Worm (Caenorhabditis elegans): ENCODE results near the gene zig-4.

The zig-4 gene

ce11 chrX:7925134-7925533 is at the start of gene zig-4:
Gene zig-4 (plus strand): TSS chrX:7925434.
- TF ChIP-seq dao-5 (tag; optimal IDR thresholded peaks at IDR 0.05) (no peak), him-1 (tag; optimal IDR thresholded peaks at IDR 0.05) (no peak), W03F9.2 (tag; optimal IDR thresholded peaks at IDR 0.05) (no peak)

DNA sequence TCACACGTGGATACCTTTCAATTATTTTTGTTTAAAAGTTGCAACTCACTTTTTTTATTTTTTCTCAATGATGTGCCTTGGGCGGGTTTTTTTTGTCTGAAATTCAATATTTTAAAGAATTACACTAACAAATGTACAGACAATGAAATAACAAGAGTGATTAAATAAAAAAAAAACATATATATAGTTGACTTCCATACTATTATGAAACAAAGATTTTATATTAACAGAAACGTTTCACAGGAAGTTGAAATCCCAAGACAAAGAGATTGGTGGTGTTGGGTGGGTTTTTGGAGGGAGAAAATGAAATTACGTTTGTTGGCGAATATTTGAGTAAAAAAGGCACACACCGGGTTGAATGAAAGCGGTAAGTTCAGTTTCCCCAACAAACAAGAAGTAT is 49.4 kb upstream of the zig-4 start, which contains the start of gene cca-1:
Gene cca-1 (minus strand): TSS at position 101 of the 400 bp plus-strand sequence.
- no peak for TF ChIP-seq W03F9.2 (tag; optimal IDR thresholded peaks at IDR 0.05)
- TF ChIP-seq dao-5 (tag; optimal IDR thresholded peaks at IDR 0.05): no peak
- no peak for TF ChIP-seq him-1 (tag; optimal IDR thresholded peaks at IDR 0.05)

DNA sequence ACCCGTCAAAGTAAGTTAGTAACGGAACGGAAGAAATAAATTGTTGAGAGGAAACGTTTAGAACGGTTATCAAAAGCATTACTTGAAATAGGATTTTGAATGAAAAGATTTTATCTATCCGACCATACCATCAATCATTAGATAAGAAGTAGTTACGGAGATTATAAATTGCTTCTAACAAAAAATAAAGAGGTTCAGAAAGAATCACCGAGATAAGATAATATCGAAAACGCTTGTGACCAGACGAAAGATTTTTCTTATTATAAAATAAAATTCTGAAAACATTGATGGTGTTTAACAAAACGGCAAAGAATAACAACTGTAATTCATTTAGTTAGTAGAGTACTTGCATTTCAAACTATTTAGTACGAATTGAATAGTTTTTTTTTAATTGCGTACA is 44.4 kb upstream of the zig-4 start, which contains the start of gene C39D10.8:
Gene C39D10.8 (minus strand): TSS at position 101 of the 400 bp plus-strand sequence.
- TF ChIP-seq him-1 (tag; optimal IDR thresholded peaks at IDR 0.05) (no peak), dao-5 (tag; optimal IDR thresholded peaks at IDR 0.05) (no peak)

ce11 chrX:7881307-7881706 is 43.9 kb upstream of the zig-4 start:
- TF ChIP-seq W03F9.2 (tag; optimal IDR thresholded peaks at IDR 0.05) (no peak), dao-5 (tag; optimal IDR thresholded peaks at IDR 0.05) (no peak), him-1 (tag; optimal IDR thresholded peaks at IDR 0.05) (no peak)

ce11 chrX:7883994-7884393 is 41.2 kb upstream of the zig-4 start, which contains the start of gene pcyt-2.2:
Gene pcyt-2.2 (plus strand): TSS chrX:7884294.
- TF ChIP-seq W03F9.2 (tag; optimal IDR thresholded peaks at IDR 0.05) (no peak), dao-5 (tag; optimal IDR thresholded peaks at IDR 0.05) (no peak), him-1 (tag; optimal IDR thresholded peaks at IDR 0.05) (no peak)

DNA sequence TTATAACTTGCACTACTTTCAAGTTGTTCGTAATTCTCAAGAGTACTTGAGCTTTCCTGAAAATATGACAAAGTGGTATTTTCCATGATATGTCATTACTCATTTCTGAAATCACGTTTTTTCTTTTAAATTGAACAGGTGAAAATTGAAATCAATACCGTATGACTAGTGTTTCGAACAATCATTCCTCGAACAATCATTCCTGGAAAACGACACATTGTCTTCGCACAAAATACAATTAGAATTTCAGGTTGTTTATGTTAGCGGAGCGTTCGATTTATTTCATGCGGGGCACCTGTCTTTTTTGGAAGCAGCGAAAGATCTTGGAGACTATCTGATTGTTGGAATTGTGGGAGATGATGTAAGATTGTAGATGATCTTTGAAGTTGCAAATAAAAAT is 39.0 kb upstream of the zig-4 start:
- TF ChIP-seq dao-5 (tag; optimal IDR thresholded peaks at IDR 0.05) (no peak), W03F9.2 (tag; optimal IDR thresholded peaks at IDR 0.05) (no peak)

DNA sequence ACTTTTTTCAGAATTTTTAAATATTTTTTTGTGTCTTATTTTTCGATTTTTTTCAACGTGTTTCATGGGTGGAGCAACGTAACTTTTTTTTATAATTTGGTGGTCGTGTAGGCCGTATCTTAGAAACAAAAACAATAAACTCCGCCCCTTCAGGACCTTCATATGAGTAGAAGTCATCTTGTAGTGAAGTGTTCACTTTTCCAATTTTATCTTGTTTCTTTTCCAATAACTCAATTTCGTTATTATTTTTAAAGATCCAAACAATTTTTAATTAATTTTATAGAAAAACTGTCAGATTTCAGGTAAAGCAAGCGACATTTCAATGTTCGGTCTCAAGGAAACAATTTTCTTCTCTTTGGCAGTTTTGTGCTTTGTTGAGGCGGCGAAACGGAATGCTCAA is 36.3 kb upstream of the zig-4 start, which contains the start of gene C39D10.2:
Gene C39D10.2 (plus strand): TSS at position 301 of the 400 bp plus-strand sequence.
- TF ChIP-seq dao-5 (tag; optimal IDR thresholded peaks at IDR 0.05): no peak

- TF ChIP-seq dao-5 (tag; optimal IDR thresholded peaks at IDR 0.05) (no peak), him-1 (tag; optimal IDR thresholded peaks at IDR 0.05) (no peak), W03F9.2 (tag; optimal IDR thresholded peaks at IDR 0.05) (no peak)
These were observed 32.9 kb upstream of the zig-4 start, which contains the start of gene C39D10.5 for ce11 chrX:7892296-7892695. Gene C39D10.5 (minus strand): TSS chrX:7892396.

- no peak for TF ChIP-seq him-1 (tag; optimal IDR thresholded peaks at IDR 0.05)
- TF ChIP-seq W03F9.2 (tag; optimal IDR thresholded peaks at IDR 0.05): no peak
- TF ChIP-seq dao-5 (tag; optimal IDR thresholded peaks at IDR 0.05): no peak
These were observed 27.5 kb upstream of the zig-4 start, which contains the start of gene latd-1 for ce11 chrX:7897690-7898089. Gene latd-1 (minus strand): TSS chrX:7897790.

DNA sequence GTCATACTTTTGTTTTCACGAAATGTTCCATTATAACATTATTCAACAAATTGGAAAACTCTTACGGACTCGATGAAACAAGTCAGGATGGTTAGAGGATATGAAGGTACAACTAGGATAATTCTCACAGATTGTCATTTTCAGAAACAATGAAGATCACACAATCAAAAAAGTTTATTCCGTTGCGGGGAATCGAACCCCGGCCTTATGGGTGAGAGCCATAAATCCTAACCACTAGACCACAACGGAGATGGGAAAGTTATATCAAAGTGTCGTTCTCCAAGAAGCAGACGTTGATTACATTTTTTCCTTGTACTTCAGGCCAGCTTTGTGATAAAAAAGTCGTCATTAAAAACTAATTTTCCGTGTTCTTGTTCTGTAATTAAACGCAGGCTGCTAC is 27.1 kb upstream of the zig-4 start:
- TF ChIP-seq W03F9.2 (tag; optimal IDR thresholded peaks at IDR 0.05) (peak; percentile 5), dao-5 (tag; optimal IDR thresholded peaks at IDR 0.05) (no peak)

DNA sequence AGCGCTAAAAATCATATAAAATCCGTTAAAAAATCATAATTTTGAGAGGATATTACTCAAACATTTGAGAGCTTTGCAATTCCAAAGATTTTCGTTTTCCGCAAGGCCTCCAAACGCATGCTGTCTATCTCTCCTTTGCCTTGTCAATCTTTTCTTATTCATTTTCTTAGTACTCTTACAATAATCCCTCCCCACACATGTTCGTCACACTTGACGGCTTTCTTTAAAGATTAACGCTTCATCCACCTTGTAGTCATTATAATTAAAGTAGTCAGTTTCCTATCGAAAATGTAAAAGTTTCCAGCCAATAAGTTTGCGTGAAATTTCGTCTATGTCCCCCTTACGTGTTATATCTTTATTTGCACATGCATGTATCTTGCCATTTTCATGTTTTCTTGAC is 25.1 kb upstream of the zig-4 start:
- TF ChIP-seq dao-5 (tag; optimal IDR thresholded peaks at IDR 0.05) (no peak), W03F9.2 (tag; optimal IDR thresholded peaks at IDR 0.05) (no peak), him-1 (tag; optimal IDR thresholded peaks at IDR 0.05) (no peak)

DNA sequence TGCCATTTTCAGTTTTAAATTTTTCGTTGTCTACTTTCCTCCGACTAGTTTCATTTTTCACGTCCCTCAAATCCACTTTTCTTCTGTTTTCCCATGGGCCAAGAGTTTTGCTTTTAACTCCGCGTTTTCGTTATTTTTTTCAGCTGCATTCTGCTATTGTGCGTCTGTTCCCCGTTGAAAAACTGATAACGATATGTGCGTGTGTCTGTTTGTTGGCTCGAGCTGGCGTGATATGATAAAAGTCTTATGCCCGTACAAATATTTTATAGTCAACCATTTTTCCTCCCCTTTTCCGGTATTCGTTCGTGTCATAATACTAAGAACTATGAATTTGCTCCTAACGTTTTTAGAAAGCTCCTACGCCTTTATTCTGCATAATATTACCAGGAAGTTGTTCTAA is 23.4 kb upstream of the zig-4 start:
- no peak for TF ChIP-seq W03F9.2 (tag; optimal IDR thresholded peaks at IDR 0.05)

DNA sequence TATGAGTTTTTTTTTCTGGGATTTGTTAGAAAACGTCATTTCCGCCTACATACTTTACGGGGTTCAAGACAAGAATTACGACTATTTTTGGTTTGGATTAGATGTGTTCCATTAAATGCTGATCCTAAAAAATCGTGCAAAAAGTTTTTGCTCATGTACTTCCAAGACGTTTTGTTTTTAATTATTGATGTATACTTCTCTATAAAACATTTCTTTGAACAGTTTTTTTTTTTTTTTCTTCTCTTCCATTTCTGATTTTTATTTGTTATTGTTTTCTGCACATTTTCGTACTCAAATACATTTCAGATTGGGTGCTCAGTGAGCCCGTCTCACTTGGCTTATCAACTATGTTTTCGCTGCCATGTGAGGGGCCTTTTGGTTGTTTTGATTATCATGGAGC is 22.3 kb upstream of the zig-4 start, which contains the start of gene C39D10.11:
Gene C39D10.11 (plus strand): TSS at position 301 of the 400 bp plus-strand sequence.
- TF ChIP-seq dao-5 (tag; optimal IDR thresholded peaks at IDR 0.05): no peak
- TF ChIP-seq W03F9.2 (tag; optimal IDR thresholded peaks at IDR 0.05): no peak
- TF ChIP-seq him-1 (tag; optimal IDR thresholded peaks at IDR 0.05): no peak

ce11 chrX:7906430-7907014 is 18.7 kb upstream of the zig-4 start, which contains the start of gene C39D10.1:
Gene C39D10.1 (plus strand): TSS chrX:7906964.
- TF ChIP-seq dao-5 (tag; optimal IDR thresholded peaks at IDR 0.05) (no peak), W03F9.2 (tag; optimal IDR thresholded peaks at IDR 0.05) (peak; percentile 4)

DNA sequence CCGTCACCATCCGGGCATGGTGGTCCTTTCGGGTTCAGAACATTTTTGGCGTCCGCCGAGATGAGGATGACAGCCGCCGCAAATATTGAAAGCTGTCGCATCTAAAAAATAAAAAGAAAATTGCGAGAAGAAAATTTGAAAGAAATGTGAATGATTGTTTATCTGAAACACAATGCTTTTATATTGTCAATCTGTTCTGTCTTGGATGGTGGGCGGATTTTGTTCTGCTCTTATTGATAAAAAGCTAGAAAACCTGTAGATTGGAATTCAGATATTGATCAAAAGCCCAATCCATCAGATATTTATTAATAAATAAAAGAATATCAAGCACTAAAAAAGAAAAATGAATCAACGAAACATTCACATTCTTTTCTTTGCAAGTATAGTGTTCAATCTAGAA is 11.4 kb upstream of the zig-4 start, which contains the start of gene C39D10.7:
Gene C39D10.7 (minus strand): TSS at position 101 of the 400 bp plus-strand sequence.
- TF ChIP-seq W03F9.2 (tag; optimal IDR thresholded peaks at IDR 0.05) (no peak), dao-5 (tag; optimal IDR thresholded peaks at IDR 0.05) (no peak), him-1 (tag; optimal IDR thresholded peaks at IDR 0.05) (no peak)

Data from whole organism, L4/young adult.